Fruit fly (Drosophila melanogaster): ENCODE measurements around the gene HemK2.

The HemK2 gene

DNA sequence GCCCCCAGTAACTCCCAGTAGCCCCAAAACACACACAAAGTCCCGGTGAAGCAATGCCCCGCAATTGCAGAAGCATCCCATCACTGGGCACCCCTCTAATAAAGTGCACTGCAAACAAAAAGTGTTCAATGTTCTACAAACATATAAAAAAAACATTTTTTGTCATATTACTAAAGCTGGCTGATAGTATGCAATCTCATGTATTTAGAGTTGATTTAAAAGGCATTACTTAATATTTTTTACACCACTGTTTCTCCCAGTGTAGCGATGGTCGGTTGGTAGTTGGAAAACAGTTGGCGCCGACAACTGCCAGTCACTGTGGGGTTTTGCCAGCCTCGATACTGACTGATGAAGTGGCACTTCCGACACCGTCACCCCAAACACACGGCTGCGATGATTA is 39.1 kb downstream of the HemK2 start (continued):
- TF ChIP-seq Smox (GFP tag; optimal IDR thresholded peaks at IDR 0.05) (no peak), dsx (GFP tag; optimal IDR thresholded peaks at IDR 0.05; ENCODE audit: poor library complexity, severe bottlenecking) (no peak), CG6276 (GFP tag; optimal IDR thresholded peaks at IDR 0.05) (no peak), Met (GFP tag; optimal IDR thresholded peaks at IDR 0.05) (no peak), OdsH (GFP tag; optimal IDR thresholded peaks at IDR 0.05) (peak; percentile 14), Sox102F (GFP tag; optimal IDR thresholded peaks at IDR 0.05) (no peak)

Data from whole organism, prepupa.